Fruit fly (Drosophila melanogaster) whole organism, adult: Measurements from ENCODE around the gene Ccz1.

Experiments used
- CG11617 ChIP-seq: fragments of 200-800 bp; sonication (Bioruptor generic); optimal IDR thresholded peaks from 2 replicates; lab custom pipeline; 2017; ENCODE audit warnings: mild to moderate bottlenecking, missing biosample characterization, missing genetic modification reagents, missing genetic modification characterization
- CG12768 ChIP-seq: fragments of 200-800 bp; sonication (Bioruptor generic); optimal IDR thresholded peaks from 2 replicates; lab custom pipeline; 2017; ENCODE audit warnings: missing biosample characterization, missing genetic modification characterization, mild to moderate bottlenecking, moderate library complexity, missing genetic modification reagents
- CG14711 ChIP-seq: fragments of 200-800 bp; sonication (Bioruptor generic); optimal IDR thresholded peaks from 2 replicates; lab custom pipeline; 2018; ENCODE audit warnings: missing biosample characterization, mild to moderate bottlenecking, missing genetic modification characterization, moderate library complexity
- CG1620 ChIP-seq: fragments of 200-800 bp; sonication (Bioruptor generic); optimal IDR thresholded peaks from 2 replicates; lab custom pipeline; 2016; ENCODE audit warnings: missing biosample characterization, missing genetic modification characterization
- CG33017 ChIP-seq: fragments of 200-800 bp; sonication (Bioruptor generic); optimal IDR thresholded peaks from 2 replicates; lab custom pipeline; 2018; ENCODE audit warnings: missing biosample characterization, mild to moderate bottlenecking, missing genetic modification characterization, moderate library complexity
- CG5204 ChIP-seq: fragments of 200-800 bp; sonication (Bioruptor generic); optimal IDR thresholded peaks from 2 replicates; lab custom pipeline; 2016; ENCODE audit warnings: missing biosample characterization, missing genetic modification characterization
- CG7045 ChIP-seq: fragments of 200-800 bp; sonication (Bioruptor generic); optimal IDR thresholded peaks from 2 replicates; lab custom pipeline; 2017; ENCODE audit warnings: missing biosample characterization, mild to moderate bottlenecking, missing genetic modification characterization
- CG7101 ChIP-seq: fragments of 200-800 bp; sonication (Bioruptor generic); optimal IDR thresholded peaks from 2 replicates; lab custom pipeline; 2018; ENCODE audit warnings: missing biosample characterization, mild to moderate bottlenecking, missing genetic modification characterization, moderate library complexity
- Clk ChIP-seq: fragments of 200-800 bp; sonication (Bioruptor generic); optimal IDR thresholded peaks from 2 replicates; lab custom pipeline; 2017; ENCODE audit warnings: missing biosample characterization, missing genetic modification characterization
- Crg-1 ChIP-seq: fragments of 200-800 bp; sonication (Bioruptor generic); optimal IDR thresholded peaks from 2 replicates; lab custom pipeline; 2016; ENCODE audit warnings: missing biosample characterization, missing genetic modification characterization
- Hr96 ChIP-seq: fragments of 200-800 bp; sonication (Bioruptor generic); optimal IDR thresholded peaks from 2 replicates; lab custom pipeline; 2016; ENCODE audit warnings: missing biosample characterization, missing genetic modification characterization
- Mnt ChIP-seq: fragments of 200-800 bp; sonication (Bioruptor generic); optimal IDR thresholded peaks from 2 replicates; lab custom pipeline; 2016; ENCODE audit warnings: missing biosample characterization, mild to moderate bottlenecking, missing genetic modification characterization
- bab1 ChIP-seq: fragments of 200-800 bp; sonication (Bioruptor generic); optimal IDR thresholded peaks from 3 replicates; lab custom pipeline; 2019; ENCODE audit warnings: missing biosample characterization, mild to moderate bottlenecking, missing genetic modification characterization, moderate library complexity
- cic ChIP-seq: fragments of 200-800 bp; sonication (Bioruptor generic); optimal IDR thresholded peaks from 2 replicates; lab custom pipeline; 2017; ENCODE audit warnings: missing biosample characterization, mild to moderate bottlenecking, missing genetic modification characterization, moderate library complexity
- cnc ChIP-seq, 2 experiments: fragments of >200 bp; optimal IDR thresholded peaks; 2 replicates each; lab custom pipeline; 2017
- kay ChIP-seq: fragments of 200-800 bp; sonication (Bioruptor generic); peaks from one replicate; lab custom pipeline; 2016; ENCODE audit warnings: missing biosample characterization, missing genetic modification characterization, borderline replicate concordance
- ovo ChIP-seq: fragments of 200-800 bp; sonication (Bioruptor generic); optimal IDR thresholded peaks from 2 replicates; lab custom pipeline; 2016; ENCODE audit warnings: missing biosample characterization, missing genetic modification characterization
- pad ChIP-seq: fragments of 200-800 bp; sonication (Bioruptor generic); optimal IDR thresholded peaks from 3 replicates; lab custom pipeline; 2017; ENCODE audit warnings: missing biosample characterization, missing genetic modification characterization, mild to moderate bottlenecking, moderate library complexity, missing genetic modification reagents
- tj ChIP-seq: fragments of 200-800 bp; sonication (Bioruptor generic); optimal IDR thresholded peaks from 3 replicates; lab custom pipeline; 2017; ENCODE audit warnings: missing biosample characterization, mild to moderate bottlenecking, missing genetic modification characterization, moderate library complexity
- toe ChIP-seq: fragments of 200-800 bp; sonication (Bioruptor generic); optimal IDR thresholded peaks from 2 replicates; lab custom pipeline; 2016; ENCODE audit warnings: missing biosample characterization, missing genetic modification characterization

Gene Ccz1

dm6 chr3L:3890860-3891259 lies 8.1 kb downstream of the Ccz1 start:
- TF ChIP-seq CG33017 (no peak), CG12768 (no peak), cic (GFP tag; lab: Kevin White, UChicago) (no peak), CG7045 (GFP tag; lab: Kevin White, UChicago) (no peak), CG7101 (tag; lab: Kevin White, UChicago) (no peak), Clk (no peak), tj (GFP tag; lab: Kevin White, UChicago) (no peak), Hr96 (GFP tag; lab: Kevin White, UChicago) (no peak), bab1 (GFP tag; lab: Kevin White, UChicago) (no peak), CG5204 (no peak), CG11617 (GFP tag; lab: Kevin White, UChicago) (no peak), Crg-1 (GFP tag; lab: Kevin White, UChicago) (no peak), cnc (optimal IDR thresholded peaks at IDR 0.05; lab: Kevin White, UChicago) (no peak), toe (GFP tag; lab: Kevin White, UChicago) (no peak), CG1620 (GFP tag; lab: Kevin White, UChicago) (no peak), pad (GFP tag; lab: Kevin White, UChicago) (no peak), CG14711 (tag; lab: Kevin White, UChicago) (no peak), kay (GFP tag; lab: Kevin White, UChicago) (no peak)

DNA sequence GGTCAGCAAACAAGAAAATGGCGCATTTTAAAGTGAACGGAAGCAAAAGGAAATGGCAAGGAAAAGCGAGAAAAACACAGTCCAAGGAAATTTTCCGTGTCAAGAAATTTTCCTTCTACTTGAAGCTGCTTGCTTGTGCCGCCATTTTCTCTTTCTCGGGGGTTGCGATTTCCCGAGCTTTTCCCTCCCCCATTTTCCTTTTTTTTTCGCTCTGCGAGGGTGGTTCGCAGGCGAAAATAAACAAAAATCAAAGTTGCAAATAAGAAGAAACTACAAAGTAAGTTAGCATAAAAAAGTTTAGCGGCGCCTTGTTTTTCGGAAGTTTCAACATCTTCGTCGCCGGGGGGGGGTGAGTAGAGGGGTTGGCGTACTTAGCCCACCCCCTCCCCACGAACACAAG lies 11.6 kb downstream of the Ccz1 start:
- TF ChIP-seq cic (GFP tag; lab: Kevin White, UChicago) (no peak), cnc (optimal IDR thresholded peaks at IDR 0.05; lab: Kevin White, UChicago) (no peak), Hr96 (GFP tag; lab: Kevin White, UChicago) (no peak), CG11617 (GFP tag; lab: Kevin White, UChicago) (no peak), kay (GFP tag; lab: Kevin White, UChicago) (no peak), pad (GFP tag; lab: Kevin White, UChicago) (no peak), CG5204 (no peak), CG1620 (GFP tag; lab: Kevin White, UChicago) (no peak), bab1 (GFP tag; lab: Kevin White, UChicago) (no peak), toe (GFP tag; lab: Kevin White, UChicago) (no peak)

- TF ChIP-seq bab1 (GFP tag; lab: Kevin White, UChicago) (no peak), CG12768 (no peak), cnc (optimal IDR thresholded peaks at IDR 0.05; lab: Kevin White, UChicago) (no peak), kay (GFP tag; lab: Kevin White, UChicago) (no peak), Crg-1 (GFP tag; lab: Kevin White, UChicago) (no peak), CG11617 (GFP tag; lab: Kevin White, UChicago) (no peak), tj (GFP tag; lab: Kevin White, UChicago) (no peak), Hr96 (GFP tag; lab: Kevin White, UChicago) (no peak)
These were observed 13.0 kb downstream of the Ccz1 start for dm6 chr3L:3885933-3886332.

- TF ChIP-seq Hr96 (GFP tag; lab: Kevin White, UChicago): no peak
- TF ChIP-seq Clk: no peak
- TF ChIP-seq ovo (GFP tag; lab: Kevin White, UChicago): no peak
- TF ChIP-seq Mnt: no peak
- TF ChIP-seq CG7045 (GFP tag; lab: Kevin White, UChicago): no peak
- TF ChIP-seq cic (GFP tag; lab: Kevin White, UChicago): no peak
- TF ChIP-seq kay (GFP tag; lab: Kevin White, UChicago): no peak
- TF ChIP-seq CG7101 (tag; lab: Kevin White, UChicago): no peak
- TF ChIP-seq toe (GFP tag; lab: Kevin White, UChicago): no peak
- no peak for TF ChIP-seq tj (GFP tag; lab: Kevin White, UChicago)
- no peak for TF ChIP-seq Crg-1 (GFP tag; lab: Kevin White, UChicago)
- TF ChIP-seq CG12768: no peak
- TF ChIP-seq CG11617 (GFP tag; lab: Kevin White, UChicago): no peak
- no peak for TF ChIP-seq CG1620 (GFP tag; lab: Kevin White, UChicago)
- no peak for TF ChIP-seq CG5204
- no peak for TF ChIP-seq CG33017
- TF ChIP-seq bab1 (GFP tag; lab: Kevin White, UChicago): no peak
These were observed 16.9 kb downstream of the Ccz1 start for dm6 chr3L:3882046-3882445.

- TF ChIP-seq Crg-1 (GFP tag; lab: Kevin White, UChicago) (no peak), Mnt (no peak)
These were observed 20.1 kb downstream of the Ccz1 start for dm6 chr3L:3878734-3879310.

DNA sequence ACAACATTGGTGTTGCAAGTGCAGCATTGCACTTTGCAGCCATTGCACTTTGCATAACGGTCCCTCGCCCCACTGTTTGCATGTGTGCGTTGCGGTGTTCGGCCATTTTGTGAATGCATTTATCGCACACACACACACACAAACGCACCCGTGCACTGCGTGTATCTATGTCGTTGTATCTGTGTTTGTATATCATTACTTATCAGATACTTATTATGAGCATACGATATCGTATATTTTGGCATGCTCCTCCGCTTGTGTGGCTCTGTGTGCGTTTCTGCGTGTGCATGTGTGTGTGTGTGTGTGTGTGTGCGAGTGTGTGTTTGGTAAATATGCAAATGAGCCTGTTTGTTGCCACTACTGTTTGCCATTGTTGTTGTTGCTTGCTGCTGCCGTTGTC lies 22.1 kb downstream of the Ccz1 start:
- TF ChIP-seq CG7045 (GFP tag; lab: Kevin White, UChicago) (no peak), kay (GFP tag; lab: Kevin White, UChicago) (no peak), cnc (optimal IDR thresholded peaks at IDR 0.05; lab: Kevin White, UChicago) (no peak), CG12768 (no peak), Mnt (no peak), tj (GFP tag; lab: Kevin White, UChicago) (no peak), ovo (GFP tag; lab: Kevin White, UChicago) (no peak), bab1 (GFP tag; lab: Kevin White, UChicago) (no peak), CG11617 (GFP tag; lab: Kevin White, UChicago) (no peak), CG33017 (no peak), Clk (no peak), pad (GFP tag; lab: Kevin White, UChicago) (no peak)
